Worm (Caenorhabditis elegans) whole organism, L4 larva: ENCODE results near the gene C44F1.1.
A peak's percentile ranks its signal among the peaks of the same experiment; 100 is the strongest.

Experiments used
- F37D6.2 ChIP-seq: sonication (generic microtip); optimal IDR thresholded peaks from 2 replicates; lab custom pipeline; 2016; ENCODE audit warnings: mild to moderate bottlenecking, missing genetic modification characterization, missing compliant biosample characterization
- R02D3.7 ChIP-seq: fragments of 150-350 bp; sonication (generic microtip); optimal IDR thresholded peaks from 3 replicates; lab custom pipeline; 2014; ENCODE audit warnings: missing biosample characterization, missing genetic modification characterization
- T20F7.1 ChIP-seq: fragments of 200-800 bp; sonication (Bioruptor generic); optimal IDR thresholded peaks from 2 replicates; lab custom pipeline; 2018; ENCODE audit warnings: mild to moderate bottlenecking, missing genetic modification characterization, missing compliant biosample characterization
- T26A8.4 ChIP-seq: fragments of 200-800 bp; sonication (Bioruptor generic); IDR thresholded peaks from 2 replicates; pipeline ENCODE4 v1.3.6; 2022; ENCODE audit warnings: missing genetic modification characterization, missing compliant biosample characterization
- Y48G9A.11 ChIP-seq: fragments of 200-800 bp; sonication (Bioruptor generic); IDR thresholded peaks from 2 replicates; pipeline ENCODE4 v1.3.6; 2022; ENCODE audit warnings: missing genetic modification reagents, missing genetic modification characterization, missing compliant biosample characterization
- Y5F2A.4 ChIP-seq: fragments of 200-800 bp; sonication (Bioruptor generic); optimal IDR thresholded peaks from 2 replicates; lab custom pipeline; 2018; ENCODE audit warnings: mild to moderate bottlenecking, missing genetic modification characterization, missing compliant biosample characterization
- ZK337.2 ChIP-seq: fragments of 200-800 bp; sonication (Bioruptor generic); IDR thresholded peaks from 2 replicates; pipeline ENCODE4 v1.3.6; 2022; ENCODE audit warnings: missing genetic modification reagents, missing genetic modification characterization, missing compliant biosample characterization
- ZK546.5 ChIP-seq, 2 experiments: sonication (generic microtip); optimal IDR thresholded peaks; 2 replicates each; lab custom pipeline; 2017; ENCODE audit warnings: missing biosample characterization in 2 of 2, missing genetic modification characterization in 2 of 2
- aly-2 ChIP-seq: sonication (generic microtip); optimal IDR thresholded peaks from 2 replicates; lab custom pipeline; 2018; ENCODE audit warnings: missing biosample characterization, missing genetic modification characterization
- ceh-20 ChIP-seq: fragments of 200-800 bp; sonication (Bioruptor generic); IDR thresholded peaks from 2 replicates; pipeline ENCODE4 v1.3.6; 2022; ENCODE audit warnings: missing genetic modification reagents, missing genetic modification characterization, missing compliant biosample characterization
- ceh-32 ChIP-seq: sonication (generic microtip); optimal IDR thresholded peaks from 2 replicates; lab custom pipeline; 2016; ENCODE audit warnings: mild to moderate bottlenecking, missing genetic modification characterization, missing compliant biosample characterization; ENCODE audit not compliant: poor library complexity
- ceh-44 ChIP-seq: fragments of 200-800 bp; sonication (Bioruptor generic); IDR thresholded peaks from 2 replicates; pipeline ENCODE4 v1.3.6; 2022; ENCODE audit warnings: missing genetic modification reagents, missing genetic modification characterization, missing compliant biosample characterization
- daf-19 ChIP-seq: fragments of 200-800 bp; sonication (Bioruptor generic); conservative IDR thresholded peaks from 2 replicates; pipeline ENCODE4 v1.3.6; 2022; ENCODE audit warnings: missing genetic modification characterization, missing compliant biosample characterization
- dmd-8 ChIP-seq: fragments of 200-800 bp; sonication (Bioruptor generic); IDR thresholded peaks from 2 replicates; pipeline ENCODE4 v1.3.6; 2022; ENCODE audit warnings: missing genetic modification characterization, missing compliant biosample characterization
- dpl-1 ChIP-seq: fragments of 150-350 bp; optimal IDR thresholded peaks from 2 replicates; lab custom pipeline; 2014; ENCODE audit warnings: missing biosample characterization, missing genetic modification reagents, missing genetic modification characterization
- egl-27 ChIP-seq: sonication (generic microtip); optimal IDR thresholded peaks from 3 replicates; lab custom pipeline; 2017; ENCODE audit warnings: missing biosample characterization, missing genetic modification reagents, missing genetic modification characterization
- hlh-11 ChIP-seq: fragments of 200-800 bp; sonication (Bioruptor generic); optimal IDR thresholded peaks from 2 replicates; lab custom pipeline; 2018; ENCODE audit warnings: mild to moderate bottlenecking, missing genetic modification characterization, missing compliant biosample characterization
- hmg-1.1 ChIP-seq: fragments of 200-800 bp; sonication (Bioruptor generic); IDR thresholded peaks from 2 replicates; pipeline ENCODE4 v1.3.6; 2022; ENCODE audit warnings: missing genetic modification reagents, missing genetic modification characterization, missing compliant biosample characterization
- lin-1 ChIP-seq: fragments of 200-800 bp; sonication (Bioruptor generic); IDR thresholded peaks from 2 replicates; pipeline ENCODE4 v1.3.6; 2022; ENCODE audit warnings: missing genetic modification reagents, missing genetic modification characterization, missing compliant biosample characterization
- lin-13 ChIP-seq: fragments of 150-350 bp; optimal IDR thresholded peaks from 2 replicates; lab custom pipeline; 2014; ENCODE audit warnings: missing biosample characterization, missing genetic modification reagents, missing genetic modification characterization
- lin-15B ChIP-seq: fragments of 150-350 bp; sonication (generic microtip); optimal IDR thresholded peaks from 3 replicates; lab custom pipeline; 2014; ENCODE audit warnings: missing biosample characterization, missing genetic modification characterization
- lin-29 ChIP-seq: fragments of 200-800 bp; sonication (Bioruptor generic); IDR thresholded peaks from 2 replicates; pipeline ENCODE4 v1.3.6; 2022; ENCODE audit warnings: missing genetic modification reagents, missing genetic modification characterization, missing compliant biosample characterization
- lir-3 ChIP-seq: sonication (generic microtip); optimal IDR thresholded peaks from 2 replicates; lab custom pipeline; 2016; ENCODE audit warnings: mild to moderate bottlenecking, missing genetic modification characterization, missing compliant biosample characterization
- madf-9 ChIP-seq: fragments of 200-800 bp; sonication (Bioruptor generic); conservative IDR thresholded peaks from 2 replicates; pipeline ENCODE4 v1.3.6; 2022; ENCODE audit warnings: missing genetic modification reagents, missing genetic modification characterization, missing compliant biosample characterization
- mdt-29 ChIP-seq: fragments of 200-800 bp; sonication (Bioruptor generic); IDR thresholded peaks from 2 replicates; pipeline ENCODE4 v1.3.6; 2022; ENCODE audit warnings: missing genetic modification reagents, missing genetic modification characterization, missing compliant biosample characterization
- mep-1 ChIP-seq: fragments of 150-350 bp; sonication (generic microtip); optimal IDR thresholded peaks from 3 replicates; lab custom pipeline; 2014; ENCODE audit warnings: missing biosample characterization, missing genetic modification characterization
- mxl-3 ChIP-seq: fragments of 200-800 bp; sonication (Bioruptor generic); optimal IDR thresholded peaks from 2 replicates; lab custom pipeline; 2018; ENCODE audit warnings: mild to moderate bottlenecking, missing genetic modification characterization, missing compliant biosample characterization
- nhr-10 ChIP-seq: fragments of 150-350 bp; optimal IDR thresholded peaks from 2 replicates; lab custom pipeline; 2014; ENCODE audit warnings: missing biosample characterization, missing genetic modification characterization
- nhr-11 ChIP-seq: fragments of 150-350 bp; optimal IDR thresholded peaks from 2 replicates; lab custom pipeline; 2014; ENCODE audit warnings: missing biosample characterization, missing genetic modification characterization
- nhr-25 ChIP-seq: sonication (generic microtip); optimal IDR thresholded peaks from 2 replicates; lab custom pipeline; 2017; ENCODE audit warnings: missing genetic modification characterization, mild to moderate bottlenecking, missing compliant biosample characterization, antibody characterized with exemption, moderate library complexity, borderline replicate concordance; ENCODE audit not compliant: insufficient read depth
- nhr-28 ChIP-seq: fragments of 150-350 bp; optimal IDR thresholded peaks from 2 replicates; lab custom pipeline; 2014; ENCODE audit warnings: missing biosample characterization, missing genetic modification characterization
- nhr-41 ChIP-seq: fragments of 200-800 bp; sonication (Bioruptor generic); IDR thresholded peaks from 2 replicates; pipeline ENCODE4 v1.3.6; 2022; ENCODE audit warnings: missing genetic modification reagents, missing genetic modification characterization, missing compliant biosample characterization
- nhr-42 ChIP-seq: fragments of 200-800 bp; sonication (Bioruptor generic); IDR thresholded peaks from 2 replicates; pipeline ENCODE4 v1.3.6; 2022; ENCODE audit warnings: missing genetic modification characterization, missing compliant biosample characterization
- nhr-48 ChIP-seq: sonication (generic microtip); optimal IDR thresholded peaks from 2 replicates; lab custom pipeline; 2016; ENCODE audit warnings: mild to moderate bottlenecking, missing genetic modification characterization, missing compliant biosample characterization
- nhr-77 ChIP-seq: fragments of 150-350 bp; optimal IDR thresholded peaks from 2 replicates; lab custom pipeline; 2014; ENCODE audit warnings: missing biosample characterization, missing genetic modification characterization
- pha-4 ChIP-seq, 2 experiments: fragments of 150-350 bp in 1 of 2; fragments of 200-800 bp in 1 of 2; sonication (Bioruptor generic) in 1 of 2; IDR thresholded peaks in 1 of 2; optimal IDR thresholded peaks in 1 of 2; 2 replicates each; pipeline versions ENCODE4 v1.3.6 to Lab custom; 2014 to 2022; ENCODE audit warnings: missing genetic modification characterization in 2 of 2, missing genetic modification reagents in 2 of 2, missing biosample characterization in 1 of 2, missing compliant biosample characterization in 1 of 2
- pqm-1 ChIP-seq: sonication (generic microtip); optimal IDR thresholded peaks from 2 replicates; lab custom pipeline; 2017; ENCODE audit warnings: missing biosample characterization, missing genetic modification characterization
- rbr-2 ChIP-seq: sonication (generic microtip); optimal IDR thresholded peaks from 2 replicates; lab custom pipeline; 2016; ENCODE audit warnings: missing genotype, missing genetic modification characterization, missing compliant biosample characterization
- set-16 ChIP-seq: fragments of 200-800 bp; sonication (Bioruptor generic); IDR thresholded peaks from 2 replicates; pipeline ENCODE4 v1.3.6; 2022; ENCODE audit warnings: missing genetic modification reagents, missing genetic modification characterization, missing compliant biosample characterization
- snpc-1.2 ChIP-seq: fragments of 200-800 bp; sonication (Bioruptor generic); IDR thresholded peaks from 2 replicates; pipeline ENCODE4 v1.3.6; 2022; ENCODE audit warnings: missing genetic modification reagents, missing genetic modification characterization, missing compliant biosample characterization
- snpc-4 ChIP-seq: fragments of 150-350 bp; optimal IDR thresholded peaks from 2 replicates; lab custom pipeline; 2014; ENCODE audit warnings: missing biosample characterization, missing genetic modification characterization
- tag-97 ChIP-seq: fragments of 200-800 bp; sonication (Bioruptor generic); IDR thresholded peaks from 2 replicates; pipeline ENCODE4 v1.3.6; 2022; ENCODE audit warnings: missing genetic modification characterization, missing compliant biosample characterization
- vab-7 ChIP-seq: fragments of 200-800 bp; sonication (Bioruptor generic); IDR thresholded peaks from 2 replicates; pipeline ENCODE4 v1.3.6; 2022; ENCODE audit warnings: missing genetic modification reagents, missing genetic modification characterization, missing compliant biosample characterization
- zag-1 ChIP-seq: fragments of 150-350 bp; optimal IDR thresholded peaks from 2 replicates; lab custom pipeline; 2014; ENCODE audit warnings: missing biosample characterization, missing genetic modification characterization
- zfp-2 ChIP-seq: sonication (generic microtip); optimal IDR thresholded peaks from 2 replicates; lab custom pipeline; 2016; ENCODE audit warnings: mild to moderate bottlenecking, missing genetic modification characterization, missing compliant biosample characterization
- zfp-3 ChIP-seq: fragments of 200-800 bp; sonication (Bioruptor generic); conservative IDR thresholded peaks from 2 replicates; pipeline ENCODE4 v1.3.6; 2022; ENCODE audit warnings: missing genetic modification reagents, missing genetic modification characterization, missing compliant biosample characterization
- zip-11 ChIP-seq: fragments of 200-800 bp; sonication (Bioruptor generic); IDR thresholded peaks from 2 replicates; pipeline ENCODE4 v1.3.6; 2022; ENCODE audit warnings: missing genetic modification characterization, missing compliant biosample characterization

C44F1.1 gene

ce11 chrIII:3798416-3798815 lies 33.1 kb upstream of the C44F1.1 start:
- no peak for TF ChIP-seq snpc-4 (tag; lab: Kevin White, UChicago)
- no peak for TF ChIP-seq zfp-2
- TF ChIP-seq hmg-1.1 (GFP tag; lab: Robert Waterston, UW): 0 out of 2 replicates have a peak, but pooled peaks have one; percentile 5
- no peak for TF ChIP-seq pha-4 (GFP tag; IDR thresholded peaks at IDR 0.05; lab: Robert Waterston, UW)
- no peak for TF ChIP-seq pha-4 (tag; optimal IDR thresholded peaks at IDR 0.05; lab: Kevin White, UChicago)
- no peak for TF ChIP-seq Y48G9A.11 (GFP tag; lab: Robert Waterston, UW)
- TF ChIP-seq madf-9 (GFP tag; lab: Robert Waterston, UW): no peak
- TF ChIP-seq dpl-1 (GFP tag; lab: Kevin White, UChicago): no peak
- no peak for TF ChIP-seq zag-1
- TF ChIP-seq nhr-42 (GFP tag; lab: Robert Waterston, UW): no peak
- no peak for TF ChIP-seq lin-15B
- no peak for TF ChIP-seq daf-19
- no peak for TF ChIP-seq hlh-11 (tag; lab: Kevin White, UChicago)
- TF ChIP-seq nhr-77 (tag; lab: Kevin White, UChicago): no peak
- TF ChIP-seq ceh-32 (tag; lab: Kevin White, UChicago): no peak
- TF ChIP-seq zip-11 (GFP tag; lab: Robert Waterston, UW): no peak
- TF ChIP-seq tag-97 (GFP tag; lab: Robert Waterston, UW): no peak
- no peak for TF ChIP-seq ZK546.5 (tag; optimal IDR thresholded peaks at IDR 0.05; lab: Kevin White, UChicago)
- peak; percentile 20 for TF ChIP-seq mxl-3 (GFP tag; lab: Kevin White, UChicago)
- TF ChIP-seq lir-3: no peak
- TF ChIP-seq T26A8.4: no peak
- no peak for TF ChIP-seq R02D3.7 (tag; lab: Kevin White, UChicago)
- 0 out of 2 replicates have a peak, but pooled peaks have one; percentile 7 for TF ChIP-seq mdt-29 (GFP tag; lab: Robert Waterston, UW)
- no peak for TF ChIP-seq ceh-20 (GFP tag; lab: Robert Waterston, UW)
- TF ChIP-seq set-16 (GFP tag; lab: Robert Waterston, UW): no peak
- TF ChIP-seq aly-2 (tag; lab: Kevin White, UChicago): no peak
- TF ChIP-seq, all 104 proteins: peak for 3

ce11 chrIII:3797180-3798026 lies 32.0 kb upstream of the C44F1.1 start:
- no peak for TF ChIP-seq T20F7.1
- no peak for TF ChIP-seq Y5F2A.4 (GFP tag; lab: Kevin White, UChicago)
- TF ChIP-seq tag-97 (GFP tag; lab: Robert Waterston, UW): no peak
- TF ChIP-seq zfp-3 (GFP tag; lab: Robert Waterston, UW): 0 out of 2 replicates have a peak, but pooled peaks have one; percentile 25
- no peak for TF ChIP-seq lin-15B
- no peak for TF ChIP-seq lin-29
- no peak for TF ChIP-seq F37D6.2 (tag; lab: Kevin White, UChicago)
- no peak for TF ChIP-seq nhr-10 (tag; lab: Kevin White, UChicago)
- TF ChIP-seq pha-4 (GFP tag; IDR thresholded peaks at IDR 0.05; lab: Robert Waterston, UW): peak; percentile 37; the same call in 1 of the 2 replicates
- TF ChIP-seq pha-4 (tag; optimal IDR thresholded peaks at IDR 0.05; lab: Kevin White, UChicago): no peak
- TF ChIP-seq nhr-25 (tag; lab: Kevin White, UChicago): no peak
- no peak for TF ChIP-seq dmd-8 (GFP tag; lab: Robert Waterston, UW)
- TF ChIP-seq mep-1: peak; percentile 47
- TF ChIP-seq zfp-2: no peak
- TF ChIP-seq snpc-1.2: no peak
- 0 out of 2 replicates have a peak, but pooled peaks have one; percentile 7 for TF ChIP-seq ZK337.2 (GFP tag; lab: Robert Waterston, UW)
- TF ChIP-seq lin-13 (GFP tag; lab: Kevin White, UChicago): no peak
- TF ChIP-seq snpc-4 (tag; lab: Kevin White, UChicago): no peak
- no peak for TF ChIP-seq vab-7 (GFP tag; lab: Robert Waterston, UW)
- TF ChIP-seq rbr-2: no peak
- peak; percentile 48; the same call in 1 of the 2 replicates for TF ChIP-seq set-16 (GFP tag; lab: Robert Waterston, UW)
- TF ChIP-seq nhr-41 (GFP tag; lab: Robert Waterston, UW): no peak
- TF ChIP-seq nhr-48 (tag; lab: Kevin White, UChicago): peak; percentile 24
- no peak for TF ChIP-seq lin-1 (GFP tag; lab: Robert Waterston, UW)
- no peak for TF ChIP-seq pqm-1
- TF ChIP-seq ceh-44 (GFP tag; lab: Robert Waterston, UW): no peak
- TF ChIP-seq nhr-28 (tag; lab: Kevin White, UChicago): peak; percentile 23
- no peak for TF ChIP-seq nhr-11
- no peak for TF ChIP-seq egl-27
